Fruit fly (Drosophila melanogaster) whole organism, adult: ENCODE data around the gene CG13008.

ENCODE experiments used
- Mnt ChIP-seq: fragments of 200-800 bp; sonication (Bioruptor generic); optimal IDR thresholded peaks from 2 replicates; lab custom pipeline; 2016; ENCODE audit warnings: missing biosample characterization, mild to moderate bottlenecking, missing genetic modification characterization
- pad ChIP-seq: fragments of 200-800 bp; sonication (Bioruptor generic); optimal IDR thresholded peaks from 3 replicates; lab custom pipeline; 2017; ENCODE audit warnings: missing biosample characterization, missing genetic modification characterization, mild to moderate bottlenecking, moderate library complexity, missing genetic modification reagents
- toe ChIP-seq: fragments of 200-800 bp; sonication (Bioruptor generic); optimal IDR thresholded peaks from 2 replicates; lab custom pipeline; 2016; ENCODE audit warnings: missing biosample characterization, missing genetic modification characterization

dm6 chrX:16761531-16761930, 50.4 kb downstream of the CG13008 start:
- no peak for TF ChIP-seq pad
- TF ChIP-seq Mnt (GFP tag; lab: Kevin White, UChicago): no peak
- no peak for TF ChIP-seq toe (GFP tag; lab: Kevin White, UChicago)
